Worm (Caenorhabditis elegans): ENCODE results near the gene cyp-23A1.

DNA sequence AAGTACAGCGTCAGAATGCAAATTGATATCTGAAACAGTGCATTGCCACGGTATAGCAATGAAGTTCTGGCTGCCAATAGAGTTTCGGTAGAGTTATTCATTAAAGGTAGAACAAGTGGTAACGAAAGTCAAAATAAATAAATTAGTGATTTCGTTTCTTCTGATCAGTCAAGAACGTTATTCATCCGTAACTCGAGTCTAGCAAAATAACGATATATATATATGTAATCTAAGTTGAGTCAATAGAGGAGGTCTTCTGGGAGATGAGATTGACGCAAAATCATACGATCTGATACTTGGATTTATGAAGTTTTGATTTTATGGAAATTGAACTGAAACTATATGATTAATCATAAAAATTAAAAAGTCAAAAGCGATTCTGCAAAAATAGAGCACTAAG lies 15.8 kb downstream of the cyp-23A1 start, which contains the start of gene sra-35:
- TF ChIP-seq W03F9.2 (tag; optimal IDR thresholded peaks at IDR 0.05) (no peak), him-1 (tag; optimal IDR thresholded peaks at IDR 0.05) (no peak), dao-5 (tag; optimal IDR thresholded peaks at IDR 0.05) (no peak)
